Worm (Caenorhabditis elegans): ENCODE results near the gene dyc-1.

ce11 chrX:14070950-14071349, 21.6 kb downstream of the dyc-1 start, which contains the start of gene C33G3.4:
- TF ChIP-seq T22C8.4 (GFP tag; IDR thresholded peaks at IDR 0.05) = no peak
- TF ChIP-seq tab-1 (GFP tag; IDR thresholded peaks at IDR 0.05) = no peak
- TF ChIP-seq med-1 (GFP tag; optimal IDR thresholded peaks at IDR 0.05; ENCODE audit: insufficient read depth) = no peak
- no peak for TF ChIP-seq flt-1 (GFP tag; IDR thresholded peaks at IDR 0.05)
